Fruit fly (Drosophila melanogaster) whole organism, wandering third instar larva: ENCODE results near the gene ND-B14.5A.

ENCODE experiments used
- Abd-B ChIP-seq: fragments of >200 bp; optimal IDR thresholded peaks from 2 replicates; lab custom pipeline; 2017; ENCODE audit warnings: missing biosample characterization, missing genetic modification characterization
- Dfd ChIP-seq: fragments of >200 bp; optimal IDR thresholded peaks from 2 replicates; lab custom pipeline; 2017; ENCODE audit warnings: missing biosample characterization, missing genetic modification characterization
- Dif ChIP-seq: fragments of 200-275, 200-300 bp; sonication (Bioruptor generic); optimal IDR thresholded peaks from 2 replicates; lab custom pipeline; 2018; ENCODE audit warnings: missing biosample characterization, missing genetic modification characterization; ENCODE audit not compliant: partially characterized antibody
- GATAd ChIP-seq: sonication (Bioruptor generic); optimal IDR thresholded peaks from 2 replicates; lab custom pipeline; 2016; ENCODE audit warnings: missing biosample characterization, missing genetic modification characterization
- HLH106 ChIP-seq: fragments of 200-800 bp; optimal IDR thresholded peaks from 3 replicates; lab custom pipeline; 2019; ENCODE audit warnings: missing biosample characterization, mild to moderate bottlenecking, missing genetic modification characterization, moderate library complexity
- Hnf4 ChIP-seq: fragments of 200-800 bp; sonication (Bioruptor generic); optimal IDR thresholded peaks from 2 replicates; lab custom pipeline; 2016; ENCODE audit warnings: missing biosample characterization, mild to moderate bottlenecking, missing genetic modification characterization
- Hr78 ChIP-seq: fragments of >200 bp; optimal IDR thresholded peaks from 2 replicates; lab custom pipeline; 2017; ENCODE audit warnings: missing biosample characterization, missing genetic modification characterization
- Jra ChIP-seq: sonication (Bioruptor generic); optimal IDR thresholded peaks from 2 replicates; lab custom pipeline; 2016; ENCODE audit warnings: missing biosample characterization, missing genetic modification characterization
- Mio ChIP-seq: sonication (Bioruptor generic); optimal IDR thresholded peaks from 2 replicates; lab custom pipeline; 2016; ENCODE audit warnings: missing biosample characterization, missing genetic modification characterization
- Myc ChIP-seq: fragments of >200 bp; optimal IDR thresholded peaks from 2 replicates; lab custom pipeline; 2017
- N ChIP-seq: fragments of >200 bp; optimal IDR thresholded peaks from 2 replicates; lab custom pipeline; 2018; ENCODE audit warnings: missing biosample characterization, missing external identifiers, missing genetic modification characterization
- OdsH ChIP-seq: fragments of 200-800 bp; sonication (Bioruptor generic); optimal IDR thresholded peaks from 2 replicates; lab custom pipeline; 2016; ENCODE audit warnings: missing biosample characterization, mild to moderate bottlenecking, missing genetic modification characterization
- Rel ChIP-seq, 2 experiments: fragments of 200-800 bp; sonication (Bioruptor generic) in 1 of 2; optimal IDR thresholded peaks; 2 replicates in 1 of 2; 3 replicates in 1 of 2; lab custom pipeline; 2016 to 2019; ENCODE audit warnings: mild to moderate bottlenecking in 2 of 2, missing biosample characterization in 2 of 2, missing genetic modification characterization in 2 of 2, moderate library complexity in 1 of 2
- Sp1 ChIP-seq: fragments of 200-800 bp; sonication (Bioruptor generic); optimal IDR thresholded peaks from 3 replicates; lab custom pipeline; 2019; ENCODE audit warnings: missing biosample characterization, mild to moderate bottlenecking, missing genetic modification characterization, moderate library complexity
- Vsx2 ChIP-seq: fragments of 200-300, 225-300 bp; sonication (Bioruptor generic); optimal IDR thresholded peaks from 2 replicates; lab custom pipeline; 2018; ENCODE audit warnings: missing biosample characterization, missing genetic modification characterization; ENCODE audit not compliant: partially characterized antibody
- br ChIP-seq: fragments of 200-800 bp; sonication (Bioruptor generic); optimal IDR thresholded peaks from 2 replicates; lab custom pipeline; 2016; ENCODE audit warnings: missing biosample characterization, missing genetic modification characterization
- brk ChIP-seq: fragments of 200-800 bp; sonication (Bioruptor generic); optimal IDR thresholded peaks from 2 replicates; lab custom pipeline; 2016; ENCODE audit warnings: missing biosample characterization, mild to moderate bottlenecking, missing genetic modification characterization
- dl ChIP-seq, 2 experiments: fragments of 175-275, 200-275 bp in 1 of 2; fragments of 200-275 bp in 1 of 2; sonication (Bioruptor generic); optimal IDR thresholded peaks; lab custom pipeline; 2018; ENCODE audit warnings: mild to moderate bottlenecking in 2 of 2, missing biosample characterization in 2 of 2, missing genetic modification characterization in 2 of 2, moderate library complexity in 2 of 2; ENCODE audit not compliant: partially characterized antibody in 2 of 2, insufficient read depth in 1 of 2
- dmrt93B ChIP-seq: fragments of 200-800 bp; sonication (Bioruptor generic); optimal IDR thresholded peaks from 2 replicates; lab custom pipeline; 2018; ENCODE audit warnings: missing biosample characterization, mild to moderate bottlenecking, missing genetic modification characterization
- dsf ChIP-seq: sonication (Bioruptor generic); optimal IDR thresholded peaks from 2 replicates; lab custom pipeline; 2016; ENCODE audit warnings: missing biosample characterization, missing genetic modification characterization, borderline replicate concordance
- ey ChIP-seq: fragments of 200-800 bp; sonication (Bioruptor generic); optimal IDR thresholded peaks from 2 replicates; lab custom pipeline; 2016; ENCODE audit warnings: missing biosample characterization, missing genetic modification characterization
- foxo ChIP-seq, 2 experiments: fragments of 200-800 bp; sonication (Bioruptor generic); optimal IDR thresholded peaks; 2 replicates in 1 of 2; 3 replicates in 1 of 2; lab custom pipeline; 2016 to 2017; ENCODE audit warnings: missing biosample characterization in 2 of 2, missing genetic modification characterization in 2 of 2
- fru ChIP-seq: fragments of 200-800 bp; sonication (Bioruptor generic); optimal IDR thresholded peaks from 3 replicates; lab custom pipeline; 2016; ENCODE audit warnings: missing biosample characterization, mild to moderate bottlenecking, missing genetic modification characterization
- h ChIP-seq: fragments of 200-800 bp; sonication (Bioruptor generic); optimal IDR thresholded peaks from 3 replicates; lab custom pipeline; 2016; ENCODE audit warnings: missing biosample characterization, mild to moderate bottlenecking, missing genetic modification characterization
- jim ChIP-seq: fragments of 175-275, 200-325 bp; sonication (Bioruptor generic); optimal IDR thresholded peaks from 2 replicates; lab custom pipeline; 2016; ENCODE audit warnings: missing biosample characterization, mild to moderate bottlenecking, missing genetic modification characterization
- lola ChIP-seq: fragments of >200 bp; optimal IDR thresholded peaks from 2 replicates; lab custom pipeline; 2017; ENCODE audit warnings: missing biosample characterization, missing genetic modification characterization
- pan ChIP-seq: fragments of >200 bp; optimal IDR thresholded peaks from 2 replicates; lab custom pipeline; 2017
- psq ChIP-seq: fragments of 200-800 bp; sonication (Bioruptor generic); optimal IDR thresholded peaks from 3 replicates; lab custom pipeline; 2017; ENCODE audit warnings: missing biosample characterization, mild to moderate bottlenecking, missing genetic modification characterization, moderate library complexity
- rgr ChIP-seq: fragments of 200-800 bp; sonication (Bioruptor generic); optimal IDR thresholded peaks from 3 replicates; lab custom pipeline; 2016; ENCODE audit warnings: missing biosample characterization, mild to moderate bottlenecking, missing genetic modification characterization
- sage ChIP-seq: fragments of 200-800 bp; sonication (Bioruptor generic); optimal IDR thresholded peaks from 2 replicates; lab custom pipeline; 2016; ENCODE audit warnings: missing biosample characterization, mild to moderate bottlenecking, missing genetic modification characterization
- tai ChIP-seq: sonication (Bioruptor generic); optimal IDR thresholded peaks from 2 replicates; lab custom pipeline; 2016; ENCODE audit warnings: missing biosample characterization, missing genetic modification characterization
- woc ChIP-seq: sonication (Bioruptor generic); optimal IDR thresholded peaks from 2 replicates; lab custom pipeline; 2016; ENCODE audit warnings: missing biosample characterization, mild to moderate bottlenecking, missing genetic modification characterization

ND-B14.5A gene

DNA sequence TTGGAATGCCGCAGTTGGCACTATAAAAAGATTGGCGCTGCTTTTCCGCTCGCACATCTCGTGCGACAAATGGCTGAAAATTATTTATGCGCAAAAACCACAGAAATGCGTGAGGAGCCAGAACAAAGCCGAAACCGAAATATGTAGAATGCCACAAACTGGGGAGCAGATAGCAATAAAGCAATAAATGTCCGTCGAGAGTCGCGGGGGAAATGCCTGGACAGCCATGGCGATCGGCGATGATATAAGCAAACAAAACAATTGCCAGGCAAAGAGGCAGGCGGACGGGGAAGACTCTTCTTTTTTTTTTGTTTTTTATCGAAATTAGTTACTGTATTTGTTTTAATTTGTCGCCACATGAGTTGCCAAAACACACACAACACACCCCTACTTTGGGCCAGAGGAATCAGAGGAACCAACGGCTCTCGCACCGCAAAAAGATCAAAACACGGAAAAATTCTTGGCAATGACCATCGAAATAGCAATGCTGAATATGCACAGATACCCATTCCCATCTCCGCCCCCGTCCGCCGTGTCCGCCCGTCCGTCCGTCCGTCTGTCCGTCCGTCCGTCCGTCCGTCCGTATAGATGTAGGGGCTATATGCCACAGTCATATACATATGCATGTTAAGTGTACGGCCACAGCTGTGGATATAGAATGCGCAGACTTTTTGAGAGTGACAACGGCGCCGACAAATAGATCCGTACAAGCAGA is 3.7 kb upstream of the ND-B14.5A start:
- TF ChIP-seq Sp1 (no peak), OdsH (GFP tag; lab: Kevin White, UChicago) (no peak), tai (GFP tag; lab: Kevin White, UChicago) (no peak), jim (GFP tag; lab: Kevin White, UChicago) (no peak), GATAd (no peak), Hnf4 (GFP tag; lab: Kevin White, UChicago) (no peak), ey (GFP tag; lab: Kevin White, UChicago) (no peak), N (GFP tag; lab: Kevin White, UChicago) (no peak), fru (GFP tag; lab: Kevin White, UChicago) (no peak), dmrt93B (no peak), h (no peak), dsf (GFP tag; lab: Kevin White, UChicago) (no peak), Jra (no peak), Vsx2 (GFP tag; lab: Kevin White, UChicago) (no peak), lola (GFP tag; lab: Kevin White, UChicago) (no peak), rgr (GFP tag; lab: Kevin White, UChicago) (no peak), woc (no peak)

DNA sequence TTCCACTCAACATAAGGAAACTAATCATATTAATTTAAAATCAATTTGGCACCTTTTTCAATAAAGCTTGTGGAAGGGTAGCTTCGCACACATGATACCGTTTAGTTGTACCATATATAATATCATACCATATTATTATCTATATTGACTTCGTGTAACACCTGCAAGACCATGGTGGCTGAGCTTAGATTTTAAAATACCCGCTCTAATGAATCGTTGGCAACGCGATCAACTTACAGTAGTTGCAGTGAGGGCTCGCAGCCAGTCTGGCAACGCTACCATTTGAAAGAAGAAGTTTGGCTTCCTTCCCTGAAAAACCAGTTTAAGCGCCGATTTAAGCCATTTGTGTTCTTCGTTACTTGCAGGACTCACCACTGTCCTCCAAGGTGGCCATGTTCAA is 1.9 kb upstream of the ND-B14.5A start:
- peak; percentile 60 for TF ChIP-seq Myc (lab: Kevin White, UChicago)
- no peak for TF ChIP-seq sage (GFP tag; lab: Kevin White, UChicago)

dm6 chrX:2175265-2175795 is 3.0 kb downstream of the ND-B14.5A start, which contains the start of gene Cyp4d14:
TSS of gene Cyp4d14 (minus strand) at chrX:2175315.
- no peak for TF ChIP-seq dl (GFP tag; optimal IDR thresholded peaks at IDR 0.05; lab: Kevin White, UChicago; ENCODE audit: insufficient read depth in 1 of 2, partially characterized antibody in 2 of 2)
- no peak for TF ChIP-seq Mio
- TF ChIP-seq brk (GFP tag; lab: Kevin White, UChicago), result no peak
- TF ChIP-seq Dif (GFP tag; lab: Kevin White, UChicago), result no peak
- TF ChIP-seq h, result no peak
- TF ChIP-seq Rel (GFP tag; optimal IDR thresholded peaks at IDR 0.05; lab: Kevin White, UChicago), result no peak
- no peak for TF ChIP-seq Rel (tag; optimal IDR thresholded peaks at IDR 0.05; lab: Kevin White, UChicago)
- TF ChIP-seq foxo (GFP tag; optimal IDR thresholded peaks at IDR 0.05; lab: Kevin White, UChicago), result no peak
- no peak for TF ChIP-seq ey (GFP tag; lab: Kevin White, UChicago)
- no peak for TF ChIP-seq N (GFP tag; lab: Kevin White, UChicago)
- no peak for TF ChIP-seq Sp1
- TF ChIP-seq Hnf4 (GFP tag; lab: Kevin White, UChicago), result no peak
- no peak for TF ChIP-seq Hr78 (GFP tag; lab: Kevin White, UChicago)
- no peak for TF ChIP-seq psq
- TF ChIP-seq Myc (lab: Kevin White, UChicago), result no peak
- no peak for TF ChIP-seq woc
- no peak for TF ChIP-seq pan (lab: Kevin White, UChicago)
- no peak for TF ChIP-seq HLH106
- no peak for TF ChIP-seq br (GFP tag; lab: Kevin White, UChicago)
- TF ChIP-seq, all 38 proteins: peak for 0

dm6 chrX:2175956-2176469 is 3.7 kb downstream of the ND-B14.5A start, which contains the start of gene Cyp4d2:
TSS of gene Cyp4d2 (plus strand) at chrX:2176006.
- no peak for TF ChIP-seq rgr (GFP tag; lab: Kevin White, UChicago)
- no peak for TF ChIP-seq Dfd (GFP tag; lab: Kevin White, UChicago)
- TF ChIP-seq Abd-B (GFP tag; lab: Kevin White, UChicago), result no peak
- TF ChIP-seq Rel (GFP tag; optimal IDR thresholded peaks at IDR 0.05; lab: Kevin White, UChicago), result no peak
- no peak for TF ChIP-seq Rel (tag; optimal IDR thresholded peaks at IDR 0.05; lab: Kevin White, UChicago)
